Worm (Caenorhabditis elegans) whole organism, L4 larva: ENCODE measurements around the gene T24H10.5.

Experiments used
- F10B5.3 ChIP-seq: sonication (generic microtip); optimal IDR thresholded peaks from 2 replicates; lab custom pipeline; 2016; ENCODE audit warnings: mild to moderate bottlenecking, missing genetic modification characterization, missing compliant biosample characterization
- F37D6.2 ChIP-seq: sonication (generic microtip); optimal IDR thresholded peaks from 2 replicates; lab custom pipeline; 2016; ENCODE audit warnings: mild to moderate bottlenecking, missing genetic modification characterization, missing compliant biosample characterization
- F44E2.7 ChIP-seq: fragments of 200-800 bp; sonication (Bioruptor generic); IDR thresholded peaks from 2 replicates; pipeline ENCODE4 v2.1.2; 2022; ENCODE audit warnings: missing genetic modification characterization, missing compliant biosample characterization
- F49E8.2 ChIP-seq: sonication (generic microtip); optimal IDR thresholded peaks from 2 replicates; lab custom pipeline; 2016; ENCODE audit warnings: missing compliant biosample characterization, mild to moderate bottlenecking, missing genetic modification characterization, borderline replicate concordance
- Y105C5A.15 ChIP-seq: fragments of 200-800 bp; sonication (Bioruptor generic); IDR thresholded peaks from 2 replicates; pipeline ENCODE4 v1.3.6; 2022; ENCODE audit warnings: missing genetic modification characterization, missing compliant biosample characterization
- Y48G9A.11 ChIP-seq: fragments of 200-800 bp; sonication (Bioruptor generic); IDR thresholded peaks from 2 replicates; pipeline ENCODE4 v1.3.6; 2022; ENCODE audit warnings: missing genetic modification reagents, missing genetic modification characterization, missing compliant biosample characterization
- Y75B8A.6 ChIP-seq: fragments of 200-800 bp; sonication (Bioruptor generic); IDR thresholded peaks from 2 replicates; pipeline ENCODE4 v1.3.6; 2022; ENCODE audit warnings: missing genetic modification reagents, missing genetic modification characterization, missing compliant biosample characterization
- aha-1 ChIP-seq: fragments of 150-350 bp; peaks from one replicate; lab custom pipeline; 2014; ENCODE audit warnings: missing biosample characterization, missing genetic modification characterization
- arid-1 ChIP-seq: fragments of 200-800 bp; sonication (Bioruptor generic); conservative IDR thresholded peaks from 2 replicates; pipeline ENCODE4 v1.3.6; 2022; ENCODE audit warnings: missing genetic modification reagents, missing genetic modification characterization, missing compliant biosample characterization
- ceh-20 ChIP-seq: fragments of 200-800 bp; sonication (Bioruptor generic); IDR thresholded peaks from 2 replicates; pipeline ENCODE4 v1.3.6; 2022; ENCODE audit warnings: missing genetic modification reagents, missing genetic modification characterization, missing compliant biosample characterization
- ceh-28 ChIP-seq: fragments of 150-350 bp; optimal IDR thresholded peaks from 2 replicates; lab custom pipeline; 2014; ENCODE audit warnings: missing biosample characterization, missing genetic modification reagents, missing genetic modification characterization
- ceh-44 ChIP-seq: fragments of 200-800 bp; sonication (Bioruptor generic); IDR thresholded peaks from 2 replicates; pipeline ENCODE4 v1.3.6; 2022; ENCODE audit warnings: missing genetic modification reagents, missing genetic modification characterization, missing compliant biosample characterization
- ctbp-1 ChIP-seq: fragments of 200-800 bp; sonication (Bioruptor generic); IDR thresholded peaks from 2 replicates; pipeline ENCODE4 v1.3.6; 2022; ENCODE audit warnings: missing genetic modification reagents, missing genetic modification characterization, missing compliant biosample characterization
- daf-12 ChIP-seq: fragments of 150-350 bp; optimal IDR thresholded peaks from 2 replicates; lab custom pipeline; 2014; ENCODE audit warnings: missing biosample characterization, missing genetic modification reagents, missing genetic modification characterization
- daf-8 ChIP-seq: fragments of 200-800 bp; sonication (Bioruptor generic); IDR thresholded peaks from 2 replicates; pipeline ENCODE4 v1.3.6; 2022; ENCODE audit warnings: missing genetic modification characterization, missing compliant biosample characterization
- dmd-8 ChIP-seq: fragments of 200-800 bp; sonication (Bioruptor generic); IDR thresholded peaks from 2 replicates; pipeline ENCODE4 v1.3.6; 2022; ENCODE audit warnings: missing genetic modification characterization, missing compliant biosample characterization
- dpl-1 ChIP-seq: fragments of 150-350 bp; optimal IDR thresholded peaks from 2 replicates; lab custom pipeline; 2014; ENCODE audit warnings: missing biosample characterization, missing genetic modification reagents, missing genetic modification characterization
- dve-1 ChIP-seq: sonication (generic microtip); optimal IDR thresholded peaks from 2 replicates; lab custom pipeline; 2017; ENCODE audit warnings: antibody characterized with exemption, mild to moderate bottlenecking, missing genetic modification characterization, missing compliant biosample characterization; ENCODE audit not compliant: insufficient read depth
- egl-27 ChIP-seq: sonication (generic microtip); optimal IDR thresholded peaks from 3 replicates; lab custom pipeline; 2017; ENCODE audit warnings: missing biosample characterization, missing genetic modification reagents, missing genetic modification characterization
- egl-43 ChIP-seq: fragments of 200-800 bp; sonication (Bioruptor generic); IDR thresholded peaks from 2 replicates; pipeline ENCODE4 v1.3.6; 2022; ENCODE audit warnings: missing genetic modification reagents, missing genetic modification characterization, missing compliant biosample characterization
- hlh-11 ChIP-seq: fragments of 200-800 bp; sonication (Bioruptor generic); optimal IDR thresholded peaks from 2 replicates; lab custom pipeline; 2018; ENCODE audit warnings: mild to moderate bottlenecking, missing genetic modification characterization, missing compliant biosample characterization
- hmg-1.1 ChIP-seq: fragments of 200-800 bp; sonication (Bioruptor generic); IDR thresholded peaks from 2 replicates; pipeline ENCODE4 v1.3.6; 2022; ENCODE audit warnings: missing genetic modification reagents, missing genetic modification characterization, missing compliant biosample characterization
- jun-1 ChIP-seq: fragments of 150-350 bp; optimal IDR thresholded peaks from 2 replicates; lab custom pipeline; 2014; ENCODE audit warnings: missing biosample characterization, missing genetic modification reagents, missing genetic modification characterization
- lim-7 ChIP-seq: fragments of 200-800 bp; sonication (Bioruptor generic); IDR thresholded peaks from 2 replicates; pipeline ENCODE4 v1.3.6; 2022; ENCODE audit warnings: missing genetic modification characterization, missing compliant biosample characterization
- lin-1 ChIP-seq: fragments of 200-800 bp; sonication (Bioruptor generic); IDR thresholded peaks from 2 replicates; pipeline ENCODE4 v1.3.6; 2022; ENCODE audit warnings: missing genetic modification reagents, missing genetic modification characterization, missing compliant biosample characterization
- lin-29 ChIP-seq: fragments of 200-800 bp; sonication (Bioruptor generic); IDR thresholded peaks from 2 replicates; pipeline ENCODE4 v1.3.6; 2022; ENCODE audit warnings: missing genetic modification reagents, missing genetic modification characterization, missing compliant biosample characterization
- madf-9 ChIP-seq: fragments of 200-800 bp; sonication (Bioruptor generic); conservative IDR thresholded peaks from 2 replicates; pipeline ENCODE4 v1.3.6; 2022; ENCODE audit warnings: missing genetic modification reagents, missing genetic modification characterization, missing compliant biosample characterization
- mdl-1 ChIP-seq, 2 experiments: fragments of 150-350 bp in 1 of 2; sonication (generic microtip) in 1 of 2; optimal IDR thresholded peaks; 2 replicates each; lab custom pipeline; 2014 to 2017; ENCODE audit warnings: missing biosample characterization in 2 of 2, missing genetic modification characterization in 2 of 2
- mep-1 ChIP-seq: fragments of 150-350 bp; sonication (generic microtip); optimal IDR thresholded peaks from 3 replicates; lab custom pipeline; 2014; ENCODE audit warnings: missing biosample characterization, missing genetic modification characterization
- mes-2 ChIP-seq: sonication (generic microtip); optimal IDR thresholded peaks from 2 replicates; lab custom pipeline; 2016; ENCODE audit warnings: missing genotype, mild to moderate bottlenecking, missing genetic modification characterization, missing compliant biosample characterization; ENCODE audit not compliant: poor library complexity, severe bottlenecking
- mxl-2 ChIP-seq: fragments of 200-800 bp; sonication (Bioruptor generic); conservative IDR thresholded peaks from 2 replicates; pipeline ENCODE4 v1.3.6; 2022; ENCODE audit warnings: missing genetic modification reagents, missing genetic modification characterization, missing compliant biosample characterization
- mxl-3 ChIP-seq: fragments of 200-800 bp; sonication (Bioruptor generic); optimal IDR thresholded peaks from 2 replicates; lab custom pipeline; 2018; ENCODE audit warnings: mild to moderate bottlenecking, missing genetic modification characterization, missing compliant biosample characterization
- nhr-10 ChIP-seq: fragments of 150-350 bp; optimal IDR thresholded peaks from 2 replicates; lab custom pipeline; 2014; ENCODE audit warnings: missing biosample characterization, missing genetic modification characterization
- nhr-11 ChIP-seq: fragments of 150-350 bp; optimal IDR thresholded peaks from 2 replicates; lab custom pipeline; 2014; ENCODE audit warnings: missing biosample characterization, missing genetic modification characterization
- nhr-25 ChIP-seq: sonication (generic microtip); optimal IDR thresholded peaks from 2 replicates; lab custom pipeline; 2017; ENCODE audit warnings: missing genetic modification characterization, mild to moderate bottlenecking, missing compliant biosample characterization, antibody characterized with exemption, moderate library complexity, borderline replicate concordance; ENCODE audit not compliant: insufficient read depth
- nhr-28 ChIP-seq: fragments of 150-350 bp; optimal IDR thresholded peaks from 2 replicates; lab custom pipeline; 2014; ENCODE audit warnings: missing biosample characterization, missing genetic modification characterization
- nhr-42 ChIP-seq: fragments of 200-800 bp; sonication (Bioruptor generic); IDR thresholded peaks from 2 replicates; pipeline ENCODE4 v1.3.6; 2022; ENCODE audit warnings: missing genetic modification characterization, missing compliant biosample characterization
- nhr-48 ChIP-seq: sonication (generic microtip); optimal IDR thresholded peaks from 2 replicates; lab custom pipeline; 2016; ENCODE audit warnings: mild to moderate bottlenecking, missing genetic modification characterization, missing compliant biosample characterization
- nhr-76 ChIP-seq: fragments of 150-350 bp; optimal IDR thresholded peaks from 2 replicates; lab custom pipeline; 2014; ENCODE audit warnings: missing biosample characterization, missing genetic modification characterization
- pqm-1 ChIP-seq: sonication (generic microtip); optimal IDR thresholded peaks from 2 replicates; lab custom pipeline; 2017; ENCODE audit warnings: missing biosample characterization, missing genetic modification characterization
- rbr-2 ChIP-seq: sonication (generic microtip); optimal IDR thresholded peaks from 2 replicates; lab custom pipeline; 2016; ENCODE audit warnings: missing genotype, missing genetic modification characterization, missing compliant biosample characterization
- sdz-12 ChIP-seq: fragments of 200-800 bp; sonication (Bioruptor generic); optimal IDR thresholded peaks from 2 replicates; lab custom pipeline; 2018; ENCODE audit warnings: mild to moderate bottlenecking, missing genetic modification characterization, missing compliant biosample characterization
- set-16 ChIP-seq: fragments of 200-800 bp; sonication (Bioruptor generic); IDR thresholded peaks from 2 replicates; pipeline ENCODE4 v1.3.6; 2022; ENCODE audit warnings: missing genetic modification reagents, missing genetic modification characterization, missing compliant biosample characterization
- snpc-1.2 ChIP-seq: fragments of 200-800 bp; sonication (Bioruptor generic); IDR thresholded peaks from 2 replicates; pipeline ENCODE4 v1.3.6; 2022; ENCODE audit warnings: missing genetic modification reagents, missing genetic modification characterization, missing compliant biosample characterization
- spr-1 ChIP-seq: sonication (generic microtip); optimal IDR thresholded peaks from 2 replicates; lab custom pipeline; 2016; ENCODE audit warnings: mild to moderate bottlenecking, missing genetic modification characterization, missing compliant biosample characterization
- spr-3 ChIP-seq: fragments of 200-800 bp; sonication (Bioruptor generic); optimal IDR thresholded peaks from 2 replicates; lab custom pipeline; 2018; ENCODE audit warnings: mild to moderate bottlenecking, missing genetic modification characterization, missing compliant biosample characterization
- tra-1 ChIP-seq: fragments of 200-800 bp; sonication (Bioruptor generic); IDR thresholded peaks from 2 replicates; pipeline ENCODE4 v1.3.6; 2022; ENCODE audit warnings: missing genetic modification reagents, missing genetic modification characterization, missing compliant biosample characterization
- unc-39 ChIP-seq: sonication (generic microtip); optimal IDR thresholded peaks from 2 replicates; lab custom pipeline; 2017; ENCODE audit warnings: missing biosample characterization, missing genetic modification characterization
- vab-7 ChIP-seq: fragments of 200-800 bp; sonication (Bioruptor generic); IDR thresholded peaks from 2 replicates; pipeline ENCODE4 v1.3.6; 2022; ENCODE audit warnings: missing genetic modification reagents, missing genetic modification characterization, missing compliant biosample characterization
- zfp-3 ChIP-seq: fragments of 200-800 bp; sonication (Bioruptor generic); conservative IDR thresholded peaks from 2 replicates; pipeline ENCODE4 v1.3.6; 2022; ENCODE audit warnings: missing genetic modification reagents, missing genetic modification characterization, missing compliant biosample characterization

The T24H10.5 gene

DNA sequence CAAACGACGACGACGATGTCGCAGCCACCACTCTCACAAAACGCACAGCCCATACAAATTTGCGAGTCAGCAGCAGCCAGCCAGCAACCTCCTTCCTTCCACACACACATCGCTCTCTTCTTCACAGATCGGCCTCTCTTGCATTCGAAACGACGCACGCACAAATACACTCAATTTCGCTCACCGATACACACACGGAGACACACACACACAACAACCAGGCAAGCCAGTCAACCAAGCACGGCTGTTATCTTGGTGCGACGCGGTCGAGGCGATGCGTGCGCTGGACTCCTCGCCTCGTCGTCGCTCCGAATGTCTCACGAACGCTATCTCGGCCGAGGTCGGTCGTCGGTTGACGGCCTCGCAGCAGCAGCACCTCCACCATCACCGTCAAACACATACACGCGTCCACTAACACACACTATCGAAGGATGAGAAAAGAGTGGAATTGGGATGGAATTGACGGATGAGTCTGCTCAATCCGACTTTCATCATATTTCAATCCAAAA is 40.5 kb upstream of the T24H10.5 start:
- peak; percentile 95 for TF ChIP-seq nhr-11 (tag; lab: Kevin White, UChicago)
- TF ChIP-seq ceh-28 (tag; lab: Kevin White, UChicago): peak; percentile 19
- peak; percentile 60; the same call in 1 of the 2 replicates for TF ChIP-seq madf-9 (GFP tag; lab: Robert Waterston, UW)
- no peak for TF ChIP-seq F49E8.2 (tag; lab: Kevin White, UChicago)
- peak; percentile 97 for TF ChIP-seq mep-1 (tag; lab: Kevin White, UChicago)
- TF ChIP-seq lim-7 (GFP tag; lab: Robert Waterston, UW): 0 out of 2 replicates have a peak, but pooled peaks have one; percentile 44
- no peak; the same call in 1 of the 2 replicates for TF ChIP-seq lin-1 (GFP tag; lab: Robert Waterston, UW)
- TF ChIP-seq jun-1 (tag; lab: Kevin White, UChicago): peak; percentile 74
- TF ChIP-seq mdl-1 (tag; optimal IDR thresholded peaks at IDR 0.05; lab: Kevin White, UChicago): peak; percentile 68 to 95
- peak; percentile 100 for TF ChIP-seq aha-1
- peak; percentile 83 for TF ChIP-seq mes-2 (tag; lab: Kevin White, UChicago)
- peak; percentile 98 for TF ChIP-seq dve-1 (tag; lab: Kevin White, UChicago)
- TF ChIP-seq egl-43 (GFP tag; lab: Robert Waterston, UW): peak; percentile 85
- TF ChIP-seq F37D6.2: peak; percentile 93
- peak; percentile 32 for TF ChIP-seq pqm-1 (tag; lab: Kevin White, UChicago)
- TF ChIP-seq tra-1 (GFP tag; lab: Robert Waterston, UW): peak; percentile 70
- peak; percentile 67 for TF ChIP-seq dpl-1 (GFP tag; lab: Kevin White, UChicago)
- no peak for TF ChIP-seq mxl-2 (GFP tag; lab: Robert Waterston, UW)
- 0 out of 2 replicates have a peak, but pooled peaks have one; percentile 72 for TF ChIP-seq nhr-42 (GFP tag; lab: Robert Waterston, UW)
- TF ChIP-seq snpc-1.2 (GFP tag; lab: Robert Waterston, UW): 0 out of 2 replicates have a peak, but pooled peaks have one; percentile 49
- TF ChIP-seq unc-39 (tag; lab: Kevin White, UChicago): no peak
- peak; percentile 95 for TF ChIP-seq mxl-3 (GFP tag; lab: Kevin White, UChicago)
- TF ChIP-seq Y48G9A.11 (GFP tag; lab: Robert Waterston, UW): no peak
- no peak for TF ChIP-seq daf-12
- peak; percentile 81 for TF ChIP-seq ceh-20 (GFP tag; lab: Robert Waterston, UW)
- TF ChIP-seq nhr-28: peak; percentile 89
- no peak; the same call in 1 of the 2 replicates for TF ChIP-seq vab-7 (GFP tag; lab: Robert Waterston, UW)
- no peak for TF ChIP-seq Y105C5A.15 (GFP tag; lab: Robert Waterston, UW)
- peak; percentile 96 for TF ChIP-seq rbr-2
- no peak for TF ChIP-seq F10B5.3 (tag; lab: Kevin White, UChicago)
- TF ChIP-seq spr-3 (GFP tag; lab: Kevin White, UChicago): peak; percentile 37
- TF ChIP-seq nhr-76 (tag; lab: Kevin White, UChicago): no peak
- TF ChIP-seq egl-27 (tag; lab: Kevin White, UChicago): no peak
- no peak for TF ChIP-seq dmd-8 (GFP tag; lab: Robert Waterston, UW)
- no peak for TF ChIP-seq lin-29 (GFP tag; lab: Robert Waterston, UW)
- peak; percentile 23 for TF ChIP-seq nhr-10 (tag; lab: Kevin White, UChicago)
- TF ChIP-seq zfp-3 (GFP tag; lab: Robert Waterston, UW): peak; percentile 75; the same call in 1 of the 2 replicates
- no peak for TF ChIP-seq Y75B8A.6 (GFP tag; lab: Robert Waterston, UW)
- no peak for TF ChIP-seq daf-8 (GFP tag; lab: Robert Waterston, UW)
- TF ChIP-seq nhr-48 (tag; lab: Kevin White, UChicago): peak; percentile 81
- no peak for TF ChIP-seq F44E2.7
- peak; percentile 94 for TF ChIP-seq nhr-25 (tag; lab: Kevin White, UChicago)
- peak; percentile 43; the same call in 1 of the 2 replicates for TF ChIP-seq ceh-44 (GFP tag; lab: Robert Waterston, UW)
- peak; percentile 79 for TF ChIP-seq spr-1 (tag; lab: Kevin White, UChicago)
- peak; percentile 97 for TF ChIP-seq set-16 (GFP tag; lab: Robert Waterston, UW)
- TF ChIP-seq ctbp-1: peak; percentile 83
- TF ChIP-seq arid-1: peak; percentile 76
- peak; percentile 95 for TF ChIP-seq hmg-1.1 (GFP tag; lab: Robert Waterston, UW)
- no peak for TF ChIP-seq sdz-12 (GFP tag; lab: Kevin White, UChicago)
- peak; percentile 98 for TF ChIP-seq hlh-11 (tag; lab: Kevin White, UChicago)
